Fruit fly (Drosophila melanogaster) whole organism, wandering third instar larva: ENCODE results near the gene CG16890.

Source experiments
- OdsH ChIP-seq: fragments of 200-800 bp; sonication (Bioruptor generic); optimal IDR thresholded peaks from 2 replicates; lab custom pipeline; 2016; ENCODE audit warnings: missing biosample characterization, mild to moderate bottlenecking, missing genetic modification characterization
- brk ChIP-seq: fragments of 200-800 bp; sonication (Bioruptor generic); optimal IDR thresholded peaks from 2 replicates; lab custom pipeline; 2016; ENCODE audit warnings: missing biosample characterization, mild to moderate bottlenecking, missing genetic modification characterization

dm6 chr2L:13813156-13813555, 29.0 kb upstream of the CG16890 start, which contains the start of gene CG16888:
- TF ChIP-seq OdsH (GFP tag; lab: Kevin White, UChicago) (no peak), brk (GFP tag; lab: Kevin White, UChicago) (no peak)
